Worm (Caenorhabditis elegans) whole organism, L1 larva: ENCODE measurements around the gene T22F7.3.
A peak's percentile ranks its signal among the peaks of the same experiment; 100 is the strongest.

Experiments
- ama-1 ChIP-seq: fragments of 150-350 bp; optimal IDR thresholded peaks from 2 replicates; lab custom pipeline; 2014
- ceh-88 ChIP-seq: fragments of 200-800 bp; sonication (Bioruptor generic); IDR thresholded peaks from 2 replicates; pipeline ENCODE4 v1.3.6; 2022; ENCODE audit warnings: missing genetic modification characterization, missing compliant biosample characterization
- ces-1 ChIP-seq: fragments of 150-350 bp; optimal IDR thresholded peaks from 2 replicates; lab custom pipeline; 2014; ENCODE audit warnings: missing biosample characterization, missing genetic modification reagents, missing genetic modification characterization
- dpl-1 ChIP-seq, 3 experiments: fragments of 150-350 bp in 2 of 3; sonication (generic microtip) in 1 of 3; optimal IDR thresholded peaks; 2 replicates each; lab custom pipeline; 2014 to 2017; ENCODE audit warnings: missing biosample characterization in 3 of 3, missing genetic modification characterization in 3 of 3, missing genetic modification reagents in 3 of 3
- egl-13 ChIP-seq: sonication (generic microtip); optimal IDR thresholded peaks from 2 replicates; lab custom pipeline; 2016; ENCODE audit warnings: missing genotype, missing genetic modification reagents, missing genetic modification characterization, missing compliant biosample characterization
- egl-27 ChIP-seq, 2 experiments: fragments of 150-350 bp in 1 of 2; sonication (generic microtip); optimal IDR thresholded peaks; 3 replicates each; lab custom pipeline; 2017 to 2018; ENCODE audit warnings: missing biosample characterization in 2 of 2, missing genetic modification characterization in 2 of 2, missing genetic modification reagents in 2 of 2
- fkh-4 ChIP-seq: sonication (generic microtip); optimal IDR thresholded peaks from 2 replicates; lab custom pipeline; 2016; ENCODE audit warnings: missing compliant biosample characterization, missing genetic modification characterization, borderline replicate concordance
- lsy-2 ChIP-seq, 2 experiments: fragments of 150-350 bp; optimal IDR thresholded peaks; 2 replicates each; lab custom pipeline; 2014; ENCODE audit warnings: missing biosample characterization in 2 of 2, missing genetic modification characterization in 2 of 2
- mdl-1 ChIP-seq, 2 experiments: fragments of 150-350 bp; optimal IDR thresholded peaks; 2 replicates each; lab custom pipeline; 2014 to 2017; ENCODE audit warnings: missing biosample characterization in 2 of 2, missing genetic modification characterization in 2 of 2, inconsistent platforms in 1 of 2
- mef-2 ChIP-seq: fragments of 150-350 bp; optimal IDR thresholded peaks from 2 replicates; lab custom pipeline; 2014; ENCODE audit warnings: missing biosample characterization, missing genetic modification characterization
- pax-3 ChIP-seq: fragments of 200-800 bp; sonication (Bioruptor generic); optimal IDR thresholded peaks from 2 replicates; lab custom pipeline; 2018; ENCODE audit warnings: mild to moderate bottlenecking, missing genetic modification characterization, moderate library complexity, missing compliant biosample characterization
- xbp-1 ChIP-seq: sonication (generic microtip); optimal IDR thresholded peaks from 2 replicates; lab custom pipeline; 2016; ENCODE audit warnings: missing genetic modification characterization, missing compliant biosample characterization
- ztf-4 ChIP-seq: fragments of 150-350 bp; optimal IDR thresholded peaks from 2 replicates; lab custom pipeline; 2014; ENCODE audit warnings: missing biosample characterization, missing genetic modification characterization

ce11 chrIII:563755-564154 is 39.9 kb upstream of the T22F7.3 start:
- TF ChIP-seq pax-3 = no peak
- TF ChIP-seq ama-1 (lab: Kevin White, UChicago) = no peak
- no peak for TF ChIP-seq egl-13
- no peak for TF ChIP-seq fkh-4 (tag; lab: Kevin White, UChicago)
- TF ChIP-seq ceh-88 (GFP tag; lab: Robert Waterston, UW) = no peak
- no peak for TF ChIP-seq mdl-1 (tag; optimal IDR thresholded peaks at IDR 0.05; lab: Kevin White, UChicago)
- TF ChIP-seq mef-2 (tag; lab: Kevin White, UChicago) = no peak
- TF ChIP-seq ces-1 (GFP tag; lab: Kevin White, UChicago) = no peak
- TF ChIP-seq dpl-1 (GFP tag; optimal IDR thresholded peaks at IDR 0.05; lab: Kevin White, UChicago) = peak in 1 of 3 experiments; percentile 5
- TF ChIP-seq ztf-4 (tag; lab: Kevin White, UChicago) = no peak
- no peak for TF ChIP-seq xbp-1
- no peak for TF ChIP-seq lsy-2 (tag; optimal IDR thresholded peaks at IDR 0.05; lab: Kevin White, UChicago)
- TF ChIP-seq egl-27 (tag; optimal IDR thresholded peaks at IDR 0.05; lab: Kevin White, UChicago) = no peak
